Fruit fly (Drosophila melanogaster): ENCODE data around the gene RIOK1.
A peak's percentile ranks its signal among the peaks of the same experiment; 100 is the strongest.

The RIOK1 gene

dm6 chr3L:11680298-11680697, 32.0 kb upstream of the RIOK1 start, which contains the start of gene CG32085 (continued):
- TF ChIP-seq Optix (GFP tag; IDR thresholded peaks at IDR 0.05) (no peak), Rfx (GFP tag; IDR thresholded peaks at IDR 0.05) (peak; percentile 93), bigmax (GFP tag; optimal IDR thresholded peaks at IDR 0.05) (no peak), CG2889 (GFP tag; IDR thresholded peaks at IDR 0.05) (0 out of 3 replicates have a peak, but pooled peaks have one; percentile 59), CG8281 (tag; optimal IDR thresholded peaks at IDR 0.05) (no peak), Dek (tag; optimal IDR thresholded peaks at IDR 0.05) (peak; percentile 38), lmd (GFP tag; IDR thresholded peaks at IDR 0.05) (peak; percentile 72; the same call in 1 of the 2 replicates), CG10274 (GFP tag; optimal IDR thresholded peaks at IDR 0.05) (peak; percentile 37), stwl (tag; optimal IDR thresholded peaks at IDR 0.05) (no peak), CG30020 (tag; optimal IDR thresholded peaks at IDR 0.05) (no peak), ara (GFP tag; IDR thresholded peaks at IDR 0.05) (0 out of 2 replicates have a peak, but pooled peaks have one; percentile 30), pum (GFP tag; optimal IDR thresholded peaks at IDR 0.05) (peak; percentile 52), Mes4 (GFP tag; optimal IDR thresholded peaks at IDR 0.05) (peak; percentile 3), CG34224 (GFP tag; IDR thresholded peaks at IDR 0.05; ENCODE audit: partially characterized antibody) (no peak), bcd (GFP tag; optimal IDR thresholded peaks at IDR 0.05) (peak; percentile 61), CG3838 (GFP tag; optimal IDR thresholded peaks at IDR 0.05) (no peak), cwo (GFP tag; optimal IDR thresholded peaks at IDR 0.05) (peak; percentile 64), chif (GFP tag; optimal IDR thresholded peaks at IDR 0.05) (peak in 1 of 2 experiments; percentile 17), CG9437 (GFP tag; optimal IDR thresholded peaks at IDR 0.05) (no peak), CG12219 (GFP tag; optimal IDR thresholded peaks at IDR 0.05) (peak; percentile 13), CG10979 (tag; optimal IDR thresholded peaks at IDR 0.05) (peak; percentile 31), CG4820 (GFP tag; optimal IDR thresholded peaks at IDR 0.05) (peak; percentile 22), scrt (GFP tag; optimal IDR thresholded peaks at IDR 0.05) (peak; percentile 31), da (GFP tag; optimal IDR thresholded peaks at IDR 0.05) (no peak), tgo (GFP tag; IDR thresholded peaks at IDR 0.05) (peak; percentile 42; the same call in 2 of the 3 replicates), CG5245 (GFP tag; optimal IDR thresholded peaks at IDR 0.05) (peak; percentile 69), CG14014 (GFP tag; IDR thresholded peaks at IDR 0.05) (peak; percentile 70), CG10462 (GFP tag; optimal IDR thresholded peaks at IDR 0.05) (no peak), CG6813 (GFP tag; optimal IDR thresholded peaks at IDR 0.05) (peak; percentile 50), Jarid2 (GFP tag; optimal IDR thresholded peaks at IDR 0.05) (peak; percentile 51), CG32532 (GFP tag; IDR thresholded peaks at IDR 0.05) (peak; percentile 91), E2f1 (GFP tag; IDR thresholded peaks at IDR 0.05) (peak; percentile 68), CG30431 (GFP tag; optimal IDR thresholded peaks at IDR 0.05) (no peak), CG3281 (GFP tag; optimal IDR thresholded peaks at IDR 0.05) (peak; percentile 66), onecut (GFP tag; IDR thresholded peaks at IDR 0.05) (peak; percentile 69), cg (GFP tag; optimal IDR thresholded peaks at IDR 0.05) (no peak), Ptx1 (GFP tag; IDR thresholded peaks at IDR 0.05) (peak; percentile 57), CG13775 (GFP tag; optimal IDR thresholded peaks at IDR 0.05) (peak; percentile 9), Sry-β (GFP tag; optimal IDR thresholded peaks at IDR 0.05) (no peak), D (optimal IDR thresholded peaks at IDR 0.05) (no peak), D (GFP tag; optimal IDR thresholded peaks at IDR 0.05) (no peak), Asciz (GFP tag; optimal IDR thresholded peaks at IDR 0.05) (no peak), CG5953 (GFP tag; IDR thresholded peaks at IDR 0.05) (0 out of 2 replicates have a peak, but pooled peaks have one; percentile 47), CG17612 (GFP tag; IDR thresholded peaks at IDR 0.05) (0 out of 2 replicates have a peak, but pooled peaks have one; percentile 43), CG14667 (GFP tag; IDR thresholded peaks at IDR 0.05) (peak; percentile 50; the same call in 1 of the 2 replicates), MESR4 (GFP tag; optimal IDR thresholded peaks at IDR 0.05) (no peak), Kr (GFP tag; optimal IDR thresholded peaks at IDR 0.05) (no peak), CG4854 (GFP tag; optimal IDR thresholded peaks at IDR 0.05) (peak; percentile 17), yki (optimal IDR thresholded peaks at IDR 0.05) (no peak), Xrp1 (GFP tag; IDR thresholded peaks at IDR 0.05) (no peak; the same call in 1 of the 2 replicates), ro (GFP tag; IDR thresholded peaks at IDR 0.05) (no peak)
